Fruit fly (Drosophila melanogaster) whole organism, embryonic: Measurements from ENCODE around the gene CG13392.
A peak's percentile ranks its signal among the peaks of the same experiment; 100 is the strongest.

Source experiments
- Ada2b ChIP-seq: fragments of 200-800 bp; sonication (Bioruptor generic); IDR thresholded peaks from 2 replicates; pipeline ENCODE4 v1.3.6; 2022; ENCODE audit warnings: missing biosample characterization, missing genetic modification characterization
- C15 ChIP-seq: fragments of 200-800 bp; sonication (Bioruptor generic); IDR thresholded peaks from 3 replicates; pipeline ENCODE4 v1.3.6; 2022; ENCODE audit warnings: missing biosample characterization, missing genetic modification characterization
- CG10267 ChIP-seq: fragments of 200-800 bp; sonication (Bioruptor generic); optimal IDR thresholded peaks from 2 replicates; lab custom pipeline; 2018; ENCODE audit warnings: missing biosample characterization, mild to moderate bottlenecking, missing genetic modification characterization, moderate library complexity
- CG11085 ChIP-seq: fragments of 200-800 bp; sonication (Bioruptor generic); IDR thresholded peaks from 2 replicates; pipeline ENCODE4 v1.3.6; 2022; ENCODE audit warnings: missing biosample characterization, missing genetic modification characterization
- CG12659 ChIP-seq: fragments of 200-800 bp; sonication (Bioruptor generic); optimal IDR thresholded peaks from 3 replicates; lab custom pipeline; 2017; ENCODE audit warnings: mild to moderate bottlenecking, missing biosample characterization, missing genetic modification reagents, missing genetic modification characterization
- CG12744 ChIP-seq: fragments of 200-800 bp; sonication (Bioruptor generic); optimal IDR thresholded peaks from 2 replicates; lab custom pipeline; 2016; ENCODE audit warnings: missing biosample characterization, missing genetic modification characterization
- CG1529 ChIP-seq: fragments of 200-800 bp; sonication (Bioruptor generic); optimal IDR thresholded peaks from 3 replicates; lab custom pipeline; 2018; ENCODE audit warnings: missing biosample characterization, missing genetic modification characterization
- CG15514 ChIP-seq: fragments of 200-800 bp; sonication (Bioruptor generic); optimal IDR thresholded peaks from 3 replicates; lab custom pipeline; 2017; ENCODE audit warnings: missing biosample characterization, missing genetic modification characterization, mild to moderate bottlenecking, moderate library complexity, missing genetic modification reagents
- CG1603 ChIP-seq: fragments of 200-800 bp; sonication (Bioruptor generic); optimal IDR thresholded peaks from 2 replicates; lab custom pipeline; 2019; ENCODE audit warnings: missing biosample characterization, mild to moderate bottlenecking, missing genetic modification characterization, moderate library complexity
- CG1647 ChIP-seq: fragments of 200-800 bp; sonication (Bioruptor generic); optimal IDR thresholded peaks from 3 replicates; lab custom pipeline; 2016; ENCODE audit warnings: missing biosample characterization, missing genetic modification characterization
- CG1792 ChIP-seq: fragments of 200-800 bp; sonication (Bioruptor generic); optimal IDR thresholded peaks from 2 replicates; lab custom pipeline; 2016; ENCODE audit warnings: missing biosample characterization, missing genetic modification characterization
- CG1832 ChIP-seq: fragments of 200-800 bp; sonication (Bioruptor generic); optimal IDR thresholded peaks from 2 replicates; lab custom pipeline; 2017; ENCODE audit warnings: missing biosample characterization, mild to moderate bottlenecking, missing genetic modification characterization, inconsistent platforms
- CG18599 ChIP-seq: fragments of 200-800 bp; sonication (Bioruptor generic); optimal IDR thresholded peaks from 3 replicates; lab custom pipeline; 2017; ENCODE audit warnings: missing biosample characterization, missing genetic modification characterization, mild to moderate bottlenecking, moderate library complexity, missing genetic modification reagents
- CG2116 ChIP-seq: fragments of 200-800 bp; sonication (Bioruptor generic); optimal IDR thresholded peaks from 3 replicates; lab custom pipeline; 2018; ENCODE audit warnings: missing biosample characterization, mild to moderate bottlenecking, missing genetic modification characterization
- CG2120 ChIP-seq: fragments of 200-800 bp; sonication (Bioruptor generic); optimal IDR thresholded peaks from 3 replicates; lab custom pipeline; 2016; ENCODE audit warnings: missing biosample characterization, missing genetic modification characterization
- CG2875 ChIP-seq: fragments of 200-800 bp; sonication (Bioruptor generic); optimal IDR thresholded peaks from 2 replicates; lab custom pipeline; 2017; ENCODE audit warnings: missing biosample characterization, mild to moderate bottlenecking, missing genetic modification characterization, missing genetic modification reagents
- CG32532 ChIP-seq: fragments of 200-800 bp; sonication (Bioruptor generic); IDR thresholded peaks from 2 replicates; pipeline ENCODE4 v1.3.6; 2022; ENCODE audit warnings: missing biosample characterization, missing genetic modification characterization
- CG3847 ChIP-seq: fragments of 200-800 bp; sonication (Bioruptor generic); IDR thresholded peaks from 2 replicates; pipeline ENCODE4 v1.3.6; 2022; ENCODE audit warnings: missing biosample characterization, missing genetic modification characterization
- CG3995 ChIP-seq: fragments of 200-800 bp; sonication (Bioruptor generic); optimal IDR thresholded peaks from 3 replicates; lab custom pipeline; 2016; ENCODE audit warnings: missing biosample characterization, missing genetic modification characterization
- CG4617 ChIP-seq: fragments of 200-800 bp; sonication (Bioruptor generic); optimal IDR thresholded peaks from 3 replicates; lab custom pipeline; 2016; ENCODE audit warnings: missing biosample characterization, missing genetic modification characterization, borderline replicate concordance
- CG4707 ChIP-seq: fragments of 200-800 bp; sonication (Bioruptor generic); optimal IDR thresholded peaks from 2 replicates; lab custom pipeline; 2018; ENCODE audit warnings: missing biosample characterization, mild to moderate bottlenecking, missing genetic modification characterization, moderate library complexity
- CG4854 ChIP-seq: fragments of 200-800 bp; sonication (Bioruptor generic); optimal IDR thresholded peaks from 2 replicates; lab custom pipeline; 2016; ENCODE audit warnings: missing biosample characterization, missing genetic modification characterization, inconsistent platforms
- CG6813 ChIP-seq: fragments of 200-800 bp; sonication (Bioruptor generic); optimal IDR thresholded peaks from 2 replicates; lab custom pipeline; 2017; ENCODE audit warnings: missing biosample characterization, missing genetic modification characterization, mild to moderate bottlenecking, moderate library complexity, missing genetic modification reagents
- CG7372 ChIP-seq: fragments of 200-800 bp; sonication (Bioruptor generic); IDR thresholded peaks from 2 replicates; pipeline ENCODE4 v1.3.6; 2022; ENCODE audit warnings: missing biosample characterization, missing genetic modification characterization
- CG7928 ChIP-seq: fragments of 200-800 bp; sonication (Bioruptor generic); optimal IDR thresholded peaks from 2 replicates; lab custom pipeline; 2017; ENCODE audit warnings: missing biosample characterization, mild to moderate bottlenecking, missing genetic modification characterization
- CG7963 ChIP-seq: fragments of 200-800 bp; sonication (Bioruptor generic); IDR thresholded peaks from 3 replicates; pipeline ENCODE4 v1.3.6; 2022; ENCODE audit warnings: missing biosample characterization, missing genetic modification characterization; ENCODE audit not compliant: partially characterized antibody
- Dek ChIP-seq: fragments of 200-800 bp; sonication (Bioruptor generic); optimal IDR thresholded peaks from 3 replicates; lab custom pipeline; 2019; ENCODE audit warnings: missing biosample characterization, mild to moderate bottlenecking, missing genetic modification characterization, moderate library complexity
- ERR ChIP-seq: fragments of 200-800 bp; sonication (Bioruptor generic); optimal IDR thresholded peaks from 2 replicates; lab custom pipeline; 2016; ENCODE audit warnings: missing biosample characterization, missing genetic modification characterization
- Eip74EF ChIP-seq, 2 experiments: fragments of 200-800 bp in 1 of 2; fragments of >200 bp in 1 of 2; sonication (Bioruptor generic) in 1 of 2; optimal IDR thresholded peaks; 2 replicates each; lab custom pipeline; 2017 to 2019; ENCODE audit warnings: missing biosample characterization in 2 of 2, missing genetic modification characterization in 2 of 2, mild to moderate bottlenecking in 1 of 2, moderate library complexity in 1 of 2
- Elba2 ChIP-seq: fragments of 200-800 bp; sonication (Bioruptor generic); optimal IDR thresholded peaks from 3 replicates; lab custom pipeline; 2016; ENCODE audit warnings: missing biosample characterization, missing genetic modification characterization
- Hey ChIP-seq: fragments of 200-800 bp; sonication (Bioruptor generic); optimal IDR thresholded peaks from 3 replicates; lab custom pipeline; 2018; ENCODE audit warnings: missing biosample characterization, mild to moderate bottlenecking, missing genetic modification characterization
- Hr51 ChIP-seq, 2 experiments: fragments of 200-800 bp; sonication (Bioruptor generic); optimal IDR thresholded peaks; 2 replicates in 1 of 2; 3 replicates in 1 of 2; lab custom pipeline; 2016 to 2018; ENCODE audit warnings: missing biosample characterization in 2 of 2, missing genetic modification characterization in 2 of 2, mild to moderate bottlenecking in 1 of 2, moderate library complexity in 1 of 2
- Rx ChIP-seq: fragments of 200-800 bp; sonication (Bioruptor generic); IDR thresholded peaks from 2 replicates; pipeline ENCODE4 v1.3.6; 2022; ENCODE audit warnings: missing biosample characterization, missing genetic modification characterization
- az2 ChIP-seq: fragments of 200-800 bp; sonication (Bioruptor generic); optimal IDR thresholded peaks from 3 replicates; lab custom pipeline; 2016; ENCODE audit warnings: missing biosample characterization, missing genetic modification characterization
- bbx ChIP-seq: fragments of 200-800 bp; sonication (Bioruptor generic); IDR thresholded peaks from 2 replicates; pipeline ENCODE4 v1.3.6; 2022; ENCODE audit warnings: missing biosample characterization, missing genetic modification characterization; ENCODE audit not compliant: partially characterized antibody
- chinmo ChIP-seq: fragments of 200-800 bp; sonication (Bioruptor generic); IDR thresholded peaks from 4 replicates; pipeline ENCODE4 v1.3.6; 2022; ENCODE audit warnings: missing biosample characterization, missing genetic modification characterization; ENCODE audit not compliant: partially characterized antibody
- ci ChIP-seq: fragments of 200-800 bp; sonication (Bioruptor generic); IDR thresholded peaks from 3 replicates; pipeline ENCODE4 v1.3.6; 2022; ENCODE audit warnings: missing biosample characterization, missing genetic modification characterization
- dysf ChIP-seq: fragments of 200-800 bp; sonication (Bioruptor generic); IDR thresholded peaks from 3 replicates; pipeline ENCODE4 v1.3.6; 2022; ENCODE audit warnings: missing biosample characterization, missing genetic modification characterization
- en ChIP-seq: fragments of 200-800 bp; sonication (Bioruptor generic); optimal IDR thresholded peaks from 2 replicates; lab custom pipeline; 2016; ENCODE audit warnings: missing biosample characterization, missing genetic modification characterization
- fru ChIP-seq: fragments of >200 bp; optimal IDR thresholded peaks from 2 replicates; lab custom pipeline; 2017
- gsb ChIP-seq: fragments of 200-800 bp; sonication (Bioruptor generic); IDR thresholded peaks from 2 replicates; pipeline ENCODE4 v1.3.6; 2022; ENCODE audit warnings: missing biosample characterization, missing genetic modification characterization
- kni ChIP-seq: fragments of 200-800 bp; sonication (Bioruptor generic); optimal IDR thresholded peaks from 3 replicates; lab custom pipeline; 2017; ENCODE audit warnings: mild to moderate bottlenecking, missing biosample characterization, missing genetic modification reagents, missing genetic modification characterization
- maf-S ChIP-seq: fragments of 200-800 bp; sonication (Bioruptor generic); optimal IDR thresholded peaks from 2 replicates; lab custom pipeline; 2016; ENCODE audit warnings: missing biosample characterization, missing genetic modification characterization
- mam ChIP-seq: fragments of 200-800 bp; sonication (Bioruptor generic); optimal IDR thresholded peaks from 3 replicates; lab custom pipeline; 2016; ENCODE audit warnings: missing biosample characterization, missing genetic modification characterization
- mirr ChIP-seq: fragments of 200-800 bp; sonication (Bioruptor generic); optimal IDR thresholded peaks from 3 replicates; lab custom pipeline; 2018; ENCODE audit warnings: missing biosample characterization, mild to moderate bottlenecking, missing genetic modification characterization
- org-1 ChIP-seq: fragments of 200-800 bp; sonication (Bioruptor generic); optimal IDR thresholded peaks from 2 replicates; lab custom pipeline; 2017; ENCODE audit warnings: missing biosample characterization, missing genetic modification characterization
- otp ChIP-seq: fragments of 200-800 bp; sonication (Bioruptor generic); IDR thresholded peaks from 3 replicates; pipeline ENCODE4, ENCODE4 v1.3.6; 2022; ENCODE audit warnings: missing biosample characterization, missing genetic modification characterization
- pros ChIP-seq: fragments of 200-800 bp; sonication (Bioruptor generic); optimal IDR thresholded peaks from 3 replicates; lab custom pipeline; 2019; ENCODE audit warnings: missing biosample characterization, mild to moderate bottlenecking, missing genetic modification characterization, moderate library complexity
- run ChIP-seq: fragments of 200-800 bp; sonication (Bioruptor generic); optimal IDR thresholded peaks from 3 replicates; lab custom pipeline; 2018; ENCODE audit warnings: missing biosample characterization, mild to moderate bottlenecking, missing genetic modification characterization
- seq ChIP-seq: fragments of 200-800 bp; sonication (Bioruptor generic); IDR thresholded peaks from 2 replicates; pipeline ENCODE4 v1.3.6; 2022; ENCODE audit warnings: missing biosample characterization, missing genetic modification characterization
- toy ChIP-seq: fragments of 200-800 bp; sonication (Bioruptor generic); IDR thresholded peaks from 2 replicates; pipeline ENCODE4 v1.3.6; 2022; ENCODE audit warnings: missing biosample characterization, missing genetic modification characterization

Gene CG13392

dm6 chr2L:8334705-8335104 lies 47.9 kb downstream of the CG13392 start (continued):
- TF ChIP-seq CG7372 (GFP tag; lab: Robert Waterston, UW) (peak; percentile 99), org-1 (GFP tag; lab: Kevin White, UChicago) (no peak), CG15514 (GFP tag; lab: Kevin White, UChicago) (no peak), Eip74EF (GFP tag; optimal IDR thresholded peaks at IDR 0.05; lab: Kevin White, UChicago) (no peak), fru (no peak), pros (GFP tag; lab: Kevin White, UChicago) (no peak), CG3995 (GFP tag; lab: Kevin White, UChicago) (peak; percentile 44), CG1647 (GFP tag; lab: Kevin White, UChicago) (no peak), CG1832 (GFP tag; lab: Kevin White, UChicago) (no peak), CG12659 (GFP tag; lab: Kevin White, UChicago) (no peak), Dek (tag; lab: Kevin White, UChicago) (no peak), Rx (peak; percentile 40; the same call in 1 of the 2 replicates), CG3847 (no peak), kni (GFP tag; lab: Kevin White, UChicago) (no peak), ci (GFP tag; lab: Robert Waterston, UW) (peak; percentile 74; the same call in 2 of the 3 replicates), maf-S (no peak), toy (GFP tag; lab: Robert Waterston, UW) (no peak), CG1529 (GFP tag; lab: Kevin White, UChicago) (no peak), CG1603 (tag; lab: Kevin White, UChicago) (no peak), CG1792 (GFP tag; lab: Kevin White, UChicago) (no peak), CG2120 (no peak), run (tag; lab: Kevin White, UChicago) (no peak), CG18599 (GFP tag; lab: Kevin White, UChicago) (no peak), CG4617 (GFP tag; lab: Kevin White, UChicago) (no peak), ERR (GFP tag; lab: Kevin White, UChicago) (no peak), bbx (GFP tag; lab: Robert Waterston, UW) (no peak), en (GFP tag; lab: Kevin White, UChicago) (no peak), Hr51 (GFP tag; optimal IDR thresholded peaks at IDR 0.05; lab: Kevin White, UChicago) (no peak), az2 (GFP tag; lab: Kevin White, UChicago) (no peak), CG10267 (tag; lab: Kevin White, UChicago) (no peak), mirr (no peak), CG12744 (GFP tag; lab: Kevin White, UChicago) (peak; percentile 31), chinmo (GFP tag; lab: Robert Waterston, UW) (0 out of 4 replicates have a peak, but pooled peaks have one; percentile 68), CG4707 (GFP tag; lab: Kevin White, UChicago) (no peak), otp (GFP tag; lab: Robert Waterston, UW) (no peak), Elba2 (no peak), seq (GFP tag; lab: Robert Waterston, UW) (no peak), CG6813 (GFP tag; lab: Kevin White, UChicago) (no peak), CG2116 (GFP tag; lab: Kevin White, UChicago) (no peak), CG7928 (GFP tag; lab: Kevin White, UChicago) (no peak), CG32532 (GFP tag; lab: Robert Waterston, UW) (0 out of 2 replicates have a peak, but pooled peaks have one; percentile 32), Hey (no peak), CG11085 (GFP tag; lab: Robert Waterston, UW) (no peak), gsb (no peak), CG2875 (GFP tag; lab: Kevin White, UChicago) (no peak), CG4854 (GFP tag; lab: Kevin White, UChicago) (no peak), Ada2b (no peak), CG7963 (GFP tag; lab: Robert Waterston, UW) (no peak), C15 (no peak), dysf (no peak), mam (GFP tag; lab: Kevin White, UChicago) (no peak)
